Fruit fly (Drosophila melanogaster): Measurements from ENCODE around the gene spict.
A peak's percentile ranks its signal among the peaks of the same experiment; 100 is the strongest.

spict gene

DNA sequence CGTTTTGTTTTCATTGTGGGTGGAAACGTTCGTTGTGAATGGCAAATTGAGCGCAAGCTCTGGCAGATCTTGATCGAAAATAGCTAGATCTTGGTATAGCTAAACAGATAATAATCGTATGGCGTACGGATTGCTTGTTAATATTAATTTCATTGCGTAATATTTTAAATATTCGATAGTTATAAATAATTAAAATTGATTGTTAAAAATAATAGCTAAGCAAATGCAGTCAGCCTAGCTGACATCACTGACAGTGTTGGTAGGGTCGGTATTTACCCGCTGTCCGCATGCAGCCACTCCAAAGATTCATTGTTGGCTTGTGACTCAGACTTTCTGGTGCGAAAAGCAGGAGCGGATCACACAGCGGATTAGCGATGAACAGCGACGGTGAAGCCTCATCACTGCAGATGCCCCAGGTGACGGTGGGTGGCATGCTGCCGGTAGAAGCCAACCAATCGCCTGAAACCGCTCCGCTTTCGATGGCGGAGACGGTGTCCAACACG is at the start of gene spict, which contains the start of gene CG5776:
TSS of gene spict (plus strand) at position 308 of the 503 bp plus-strand sequence.
TSS of gene CG5776 (minus strand) at position 34 of the 503 bp plus-strand sequence.
- TF ChIP-seq fru (GFP tag; optimal IDR thresholded peaks at IDR 0.05) (peak; percentile 62), sage (GFP tag; optimal IDR thresholded peaks at IDR 0.05) (no peak), OdsH (GFP tag; optimal IDR thresholded peaks at IDR 0.05) (peak; percentile 21), Jra (GFP tag; optimal IDR thresholded peaks at IDR 0.05) (peak; percentile 94), foxo (GFP tag; optimal IDR thresholded peaks at IDR 0.05) (peak in 1 of 2 experiments; percentile 70), Dif (GFP tag; optimal IDR thresholded peaks at IDR 0.05; ENCODE audit: partially characterized antibody) (peak; percentile 72), CG9705 (GFP tag; optimal IDR thresholded peaks at IDR 0.05) (peak; percentile 71), HLH106 (tag; optimal IDR thresholded peaks at IDR 0.05) (peak; percentile 80), Mio (GFP tag; optimal IDR thresholded peaks at IDR 0.05) (no peak), Myc (optimal IDR thresholded peaks at IDR 0.05) (peak; percentile 96), dsf (GFP tag; optimal IDR thresholded peaks at IDR 0.05; ENCODE audit: borderline replicate concordance) (peak; percentile 15), br (GFP tag; optimal IDR thresholded peaks at IDR 0.05) (peak; percentile 73), Rel (GFP tag; optimal IDR thresholded peaks at IDR 0.05) (no peak), Rel (tag; optimal IDR thresholded peaks at IDR 0.05) (peak; percentile 85), usp (GFP tag; optimal IDR thresholded peaks at IDR 0.05) (no peak), ey (GFP tag; optimal IDR thresholded peaks at IDR 0.05) (peak; percentile 47), sv (GFP tag; optimal IDR thresholded peaks at IDR 0.05) (peak; percentile 14), rgr (GFP tag; optimal IDR thresholded peaks at IDR 0.05) (peak; percentile 57), h (GFP tag; optimal IDR thresholded peaks at IDR 0.05) (peak; percentile 70), Hr83 (GFP tag; optimal IDR thresholded peaks at IDR 0.05; ENCODE audit: poor library complexity, severe bottlenecking) (no peak), CG32264 (GFP tag; optimal IDR thresholded peaks at IDR 0.05) (no peak), woc (GFP tag; optimal IDR thresholded peaks at IDR 0.05) (peak; percentile 50), Sp1 (GFP tag; optimal IDR thresholded peaks at IDR 0.05) (peak; percentile 84), pan (optimal IDR thresholded peaks at IDR 0.05) (no peak), psq (GFP tag; optimal IDR thresholded peaks at IDR 0.05) (peak; percentile 41), dmrt93B (GFP tag; optimal IDR thresholded peaks at IDR 0.05) (peak; percentile 68), lola (GFP tag; optimal IDR thresholded peaks at IDR 0.05) (no peak)

DNA sequence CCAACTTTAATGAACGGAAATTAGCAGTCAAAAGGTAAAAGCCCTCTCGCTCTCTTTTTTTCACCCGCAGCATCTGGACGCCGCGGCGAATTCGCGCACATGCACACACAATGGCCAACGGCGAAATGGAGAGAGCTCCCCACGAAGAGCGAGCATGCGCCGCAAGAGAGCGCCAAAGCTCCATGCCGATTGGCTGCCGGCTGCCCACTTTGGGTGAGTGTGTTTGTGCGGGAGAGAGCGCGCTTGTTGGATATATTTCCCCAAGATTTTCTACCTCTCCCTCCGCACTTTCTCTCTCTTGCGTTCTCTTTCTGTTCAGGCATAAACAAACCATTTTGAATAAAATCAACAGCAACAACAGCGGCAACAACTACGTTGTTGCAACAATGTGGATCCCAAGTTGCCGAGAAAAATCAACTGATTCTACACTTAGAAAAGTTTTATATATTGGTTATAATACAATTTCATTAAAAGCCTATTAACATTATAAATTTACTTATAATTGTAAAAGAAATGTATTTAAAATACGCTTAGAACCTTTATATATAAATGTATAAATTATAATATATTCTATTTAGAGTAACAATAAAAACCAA is 48.7 kb upstream of the spict start:
- TF ChIP-seq Vsx2 (GFP tag; optimal IDR thresholded peaks at IDR 0.05; ENCODE audit: partially characterized antibody): no peak
- TF ChIP-seq Dif (GFP tag; optimal IDR thresholded peaks at IDR 0.05; ENCODE audit: partially characterized antibody): peak; percentile 79
- TF ChIP-seq Jra (GFP tag; optimal IDR thresholded peaks at IDR 0.05): no peak
- TF ChIP-seq dl (GFP tag; optimal IDR thresholded peaks at IDR 0.05; ENCODE audit: insufficient read depth in 1 of 2, partially characterized antibody in 2 of 2): peak; percentile 72 to 81
- TF ChIP-seq fru (GFP tag; optimal IDR thresholded peaks at IDR 0.05): no peak
- no peak for TF ChIP-seq lola (GFP tag; optimal IDR thresholded peaks at IDR 0.05)
- TF ChIP-seq usp (GFP tag; optimal IDR thresholded peaks at IDR 0.05): no peak
- no peak for TF ChIP-seq ey (GFP tag; optimal IDR thresholded peaks at IDR 0.05)
- no peak for TF ChIP-seq Hr83 (GFP tag; optimal IDR thresholded peaks at IDR 0.05; ENCODE audit: poor library complexity, severe bottlenecking)
- no peak for TF ChIP-seq CG9705 (GFP tag; optimal IDR thresholded peaks at IDR 0.05)
- TF ChIP-seq N (GFP tag; optimal IDR thresholded peaks at IDR 0.05): no peak
- no peak for TF ChIP-seq CrebA (GFP tag; optimal IDR thresholded peaks at IDR 0.05; ENCODE audit: borderline replicate concordance)
- TF ChIP-seq br (GFP tag; optimal IDR thresholded peaks at IDR 0.05): no peak
- TF ChIP-seq sage (GFP tag; optimal IDR thresholded peaks at IDR 0.05): no peak
- TF ChIP-seq psq (GFP tag; optimal IDR thresholded peaks at IDR 0.05): no peak

DNA sequence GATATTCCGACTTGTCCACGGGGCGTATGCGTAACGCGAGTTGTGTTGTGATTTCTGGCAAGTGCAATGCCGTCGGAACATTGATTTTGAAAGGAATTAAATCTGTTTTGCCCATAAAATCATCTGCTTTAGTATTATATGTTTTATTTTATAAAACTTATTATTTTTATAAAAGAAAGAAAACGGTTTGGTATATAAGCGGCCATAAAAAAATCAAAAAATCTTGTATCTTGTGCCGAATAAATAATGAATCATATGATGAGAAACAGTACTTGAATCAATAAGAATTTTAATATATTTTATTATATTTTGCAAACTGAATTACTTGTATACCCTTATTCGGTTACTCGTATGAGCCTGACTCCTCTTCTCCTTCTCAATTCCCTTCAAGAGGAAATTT is 47.7 kb upstream of the spict start, which contains the start of gene pdm2:
TSS of gene pdm2 (plus strand) at position 301 of the 400 bp plus-strand sequence.
- no peak for TF ChIP-seq tai (GFP tag; optimal IDR thresholded peaks at IDR 0.05)
- no peak for TF ChIP-seq psq (GFP tag; optimal IDR thresholded peaks at IDR 0.05)
- TF ChIP-seq N (GFP tag; optimal IDR thresholded peaks at IDR 0.05): no peak
- no peak for TF ChIP-seq fru (GFP tag; optimal IDR thresholded peaks at IDR 0.05)
- TF ChIP-seq rgr (GFP tag; optimal IDR thresholded peaks at IDR 0.05): no peak
- no peak for TF ChIP-seq CG9705 (GFP tag; optimal IDR thresholded peaks at IDR 0.05)
- no peak for TF ChIP-seq Vsx2 (GFP tag; optimal IDR thresholded peaks at IDR 0.05; ENCODE audit: partially characterized antibody)
- no peak for TF ChIP-seq HLH106 (tag; optimal IDR thresholded peaks at IDR 0.05)
- TF ChIP-seq Jra (GFP tag; optimal IDR thresholded peaks at IDR 0.05): no peak
- no peak for TF ChIP-seq GATAd (GFP tag; optimal IDR thresholded peaks at IDR 0.05)
- TF ChIP-seq Mio (GFP tag; optimal IDR thresholded peaks at IDR 0.05): no peak
- no peak for TF ChIP-seq jim (GFP tag; optimal IDR thresholded peaks at IDR 0.05)

All from whole organism, wandering third instar larva.